Fruit fly (Drosophila melanogaster): ENCODE measurements around the gene Bgb.

dm6 chr3L:1672627-1673026 lies 33.1 kb downstream of the Bgb start, which contains the start of gene CG13930:
- TF ChIP-seq CG8478 (optimal IDR thresholded peaks at IDR 0.05) (no peak), psq (optimal IDR thresholded peaks at IDR 0.05) (no peak), pan (optimal IDR thresholded peaks at IDR 0.05) (no peak), EcR (GFP tag; optimal IDR thresholded peaks at IDR 0.05) (no peak), Dll (optimal IDR thresholded peaks at IDR 0.05) (no peak), usp (GFP tag; optimal IDR thresholded peaks at IDR 0.05) (no peak)
